Worm (Caenorhabditis elegans): Measurements from ENCODE around the gene clec-1.

DNA sequence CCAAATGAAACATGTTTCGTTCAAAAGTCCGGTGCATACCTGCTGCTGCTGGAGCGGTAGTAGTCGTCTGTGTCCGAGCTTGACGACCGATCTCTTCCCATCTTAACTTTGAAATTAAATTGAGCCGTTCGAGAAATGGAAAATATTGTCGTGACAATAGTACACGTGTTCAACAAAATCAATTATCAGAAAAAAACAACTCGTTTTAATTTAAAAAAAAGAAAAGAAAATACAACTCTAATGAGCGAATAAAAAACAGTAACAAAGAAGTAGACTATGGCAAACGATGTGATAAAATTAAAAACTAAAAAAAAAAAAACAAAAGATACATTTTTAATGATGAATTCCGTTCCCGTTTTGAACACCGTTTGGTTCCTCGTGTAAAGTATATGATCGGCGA is 17.4 kb upstream of the clec-1 start, which contains the start of gene prp-39:
- TF ChIP-seq ceh-24 (tag; optimal IDR thresholded peaks at IDR 0.05), result no peak
- no peak for TF ChIP-seq syd-9 (tag; optimal IDR thresholded peaks at IDR 0.05)
- TF ChIP-seq dmd-4 (tag; optimal IDR thresholded peaks at IDR 0.05; ENCODE audit: borderline replicate concordance), result no peak
- no peak for TF ChIP-seq ceh-9 (tag; optimal IDR thresholded peaks at IDR 0.05)
- no peak for TF ChIP-seq nhr-11 (tag; optimal IDR thresholded peaks at IDR 0.05)
- TF ChIP-seq C38D4.7 (GFP tag; optimal IDR thresholded peaks at IDR 0.05), result no peak
- no peak for TF ChIP-seq fkh-10 (GFP tag; optimal IDR thresholded peaks at IDR 0.05)
- no peak for TF ChIP-seq ceh-19 (GFP tag; optimal IDR thresholded peaks at IDR 0.05)
- no peak for TF ChIP-seq ceh-22 (tag; optimal IDR thresholded peaks at IDR 0.05)
